Worm (Caenorhabditis elegans) whole organism, L4 larva: Measurements from ENCODE around the gene scl-5.

Experiments used
- D1046.2 ChIP-seq: fragments of 200-800 bp; sonication (Bioruptor generic); IDR thresholded peaks from 2 replicates; pipeline ENCODE4 v1.3.6; 2022; ENCODE audit warnings: missing genetic modification characterization, missing compliant biosample characterization
- F37D6.2 ChIP-seq: sonication (generic microtip); optimal IDR thresholded peaks from 2 replicates; lab custom pipeline; 2016; ENCODE audit warnings: mild to moderate bottlenecking, missing genetic modification characterization, missing compliant biosample characterization
- R02D3.7 ChIP-seq: fragments of 150-350 bp; sonication (generic microtip); optimal IDR thresholded peaks from 3 replicates; lab custom pipeline; 2014; ENCODE audit warnings: missing biosample characterization, missing genetic modification characterization
- T20F7.1 ChIP-seq: fragments of 200-800 bp; sonication (Bioruptor generic); optimal IDR thresholded peaks from 2 replicates; lab custom pipeline; 2018; ENCODE audit warnings: mild to moderate bottlenecking, missing genetic modification characterization, missing compliant biosample characterization
- Y105C5A.15 ChIP-seq: fragments of 200-800 bp; sonication (Bioruptor generic); IDR thresholded peaks from 2 replicates; pipeline ENCODE4 v1.3.6; 2022; ENCODE audit warnings: missing genetic modification characterization, missing compliant biosample characterization
- Y48G9A.11 ChIP-seq: fragments of 200-800 bp; sonication (Bioruptor generic); IDR thresholded peaks from 2 replicates; pipeline ENCODE4 v1.3.6; 2022; ENCODE audit warnings: missing genetic modification reagents, missing genetic modification characterization, missing compliant biosample characterization
- Y75B8A.6 ChIP-seq: fragments of 200-800 bp; sonication (Bioruptor generic); IDR thresholded peaks from 2 replicates; pipeline ENCODE4 v1.3.6; 2022; ENCODE audit warnings: missing genetic modification reagents, missing genetic modification characterization, missing compliant biosample characterization
- aha-1 ChIP-seq: fragments of 150-350 bp; peaks from one replicate; lab custom pipeline; 2014; ENCODE audit warnings: missing biosample characterization, missing genetic modification characterization
- ama-1 ChIP-seq: fragments of 150-350 bp; optimal IDR thresholded peaks from 2 replicates; lab custom pipeline; 2014; ENCODE audit warnings: inconsistent platforms, mixed read lengths
- ceh-20 ChIP-seq: fragments of 200-800 bp; sonication (Bioruptor generic); IDR thresholded peaks from 2 replicates; pipeline ENCODE4 v1.3.6; 2022; ENCODE audit warnings: missing genetic modification reagents, missing genetic modification characterization, missing compliant biosample characterization
- ceh-28 ChIP-seq: fragments of 150-350 bp; optimal IDR thresholded peaks from 2 replicates; lab custom pipeline; 2014; ENCODE audit warnings: missing biosample characterization, missing genetic modification reagents, missing genetic modification characterization
- ceh-44 ChIP-seq: fragments of 200-800 bp; sonication (Bioruptor generic); IDR thresholded peaks from 2 replicates; pipeline ENCODE4 v1.3.6; 2022; ENCODE audit warnings: missing genetic modification reagents, missing genetic modification characterization, missing compliant biosample characterization
- ctbp-1 ChIP-seq: fragments of 200-800 bp; sonication (Bioruptor generic); IDR thresholded peaks from 2 replicates; pipeline ENCODE4 v1.3.6; 2022; ENCODE audit warnings: missing genetic modification reagents, missing genetic modification characterization, missing compliant biosample characterization
- daf-16 ChIP-seq, 3 experiments: sonication (generic microtip); optimal IDR thresholded peaks; 2 replicates each; lab custom pipeline; 2016 to 2017; ENCODE audit warnings: missing genetic modification characterization in 3 of 3, missing genetic modification reagents in 3 of 3, mild to moderate bottlenecking in 2 of 3, missing compliant biosample characterization in 2 of 3, missing biosample characterization in 1 of 3, moderate library complexity in 1 of 3
- dmd-6 ChIP-seq: fragments of 200-800 bp; sonication (Bioruptor generic); IDR thresholded peaks from 2 replicates; pipeline ENCODE4 v1.3.6; 2022; ENCODE audit warnings: missing genetic modification reagents, missing genetic modification characterization, missing compliant biosample characterization
- dmd-9 ChIP-seq: fragments of 200-800 bp; sonication (Bioruptor generic); IDR thresholded peaks from 2 replicates; pipeline ENCODE4 v1.3.6; 2022; ENCODE audit warnings: missing genetic modification reagents, missing genetic modification characterization, missing compliant biosample characterization
- dve-1 ChIP-seq: sonication (generic microtip); optimal IDR thresholded peaks from 2 replicates; lab custom pipeline; 2017; ENCODE audit warnings: antibody characterized with exemption, mild to moderate bottlenecking, missing genetic modification characterization, missing compliant biosample characterization; ENCODE audit not compliant: insufficient read depth
- egl-43 ChIP-seq: fragments of 200-800 bp; sonication (Bioruptor generic); IDR thresholded peaks from 2 replicates; pipeline ENCODE4 v1.3.6; 2022; ENCODE audit warnings: missing genetic modification reagents, missing genetic modification characterization, missing compliant biosample characterization
- gei-8 ChIP-seq: fragments of 200-800 bp; sonication (Bioruptor generic); optimal IDR thresholded peaks from 2 replicates; lab custom pipeline; 2018; ENCODE audit warnings: mild to moderate bottlenecking, missing genetic modification characterization, missing compliant biosample characterization
- hlh-11 ChIP-seq: fragments of 200-800 bp; sonication (Bioruptor generic); optimal IDR thresholded peaks from 2 replicates; lab custom pipeline; 2018; ENCODE audit warnings: mild to moderate bottlenecking, missing genetic modification characterization, missing compliant biosample characterization
- jun-1 ChIP-seq: fragments of 150-350 bp; optimal IDR thresholded peaks from 2 replicates; lab custom pipeline; 2014; ENCODE audit warnings: missing biosample characterization, missing genetic modification reagents, missing genetic modification characterization
- lim-7 ChIP-seq: fragments of 200-800 bp; sonication (Bioruptor generic); IDR thresholded peaks from 2 replicates; pipeline ENCODE4 v1.3.6; 2022; ENCODE audit warnings: missing genetic modification characterization, missing compliant biosample characterization
- lin-13 ChIP-seq: fragments of 150-350 bp; optimal IDR thresholded peaks from 2 replicates; lab custom pipeline; 2014; ENCODE audit warnings: missing biosample characterization, missing genetic modification reagents, missing genetic modification characterization
- lin-39 ChIP-seq: fragments of 150-350 bp; optimal IDR thresholded peaks from 2 replicates; lab custom pipeline; 2014; ENCODE audit warnings: missing biosample characterization, missing genetic modification reagents, missing genetic modification characterization
- nhr-10 ChIP-seq: fragments of 150-350 bp; optimal IDR thresholded peaks from 2 replicates; lab custom pipeline; 2014; ENCODE audit warnings: missing biosample characterization, missing genetic modification characterization
- nhr-102 ChIP-seq: sonication (generic microtip); optimal IDR thresholded peaks from 2 replicates; lab custom pipeline; 2016; ENCODE audit warnings: mild to moderate bottlenecking, missing genetic modification characterization, moderate library complexity, missing compliant biosample characterization
- nhr-25 ChIP-seq: sonication (generic microtip); optimal IDR thresholded peaks from 2 replicates; lab custom pipeline; 2017; ENCODE audit warnings: missing genetic modification characterization, mild to moderate bottlenecking, missing compliant biosample characterization, antibody characterized with exemption, moderate library complexity, borderline replicate concordance; ENCODE audit not compliant: insufficient read depth
- nhr-28 ChIP-seq: fragments of 150-350 bp; optimal IDR thresholded peaks from 2 replicates; lab custom pipeline; 2014; ENCODE audit warnings: missing biosample characterization, missing genetic modification characterization
- nhr-41 ChIP-seq: fragments of 200-800 bp; sonication (Bioruptor generic); IDR thresholded peaks from 2 replicates; pipeline ENCODE4 v1.3.6; 2022; ENCODE audit warnings: missing genetic modification reagents, missing genetic modification characterization, missing compliant biosample characterization
- nhr-48 ChIP-seq: sonication (generic microtip); optimal IDR thresholded peaks from 2 replicates; lab custom pipeline; 2016; ENCODE audit warnings: mild to moderate bottlenecking, missing genetic modification characterization, missing compliant biosample characterization
- nhr-76 ChIP-seq: fragments of 150-350 bp; optimal IDR thresholded peaks from 2 replicates; lab custom pipeline; 2014; ENCODE audit warnings: missing biosample characterization, missing genetic modification characterization
- saeg-2 ChIP-seq: fragments of 200-800 bp; sonication (Bioruptor generic); IDR thresholded peaks from 2 replicates; pipeline ENCODE4 v1.3.6; 2022; ENCODE audit warnings: missing genetic modification reagents, missing genetic modification characterization, missing compliant biosample characterization
- sdz-12 ChIP-seq: fragments of 200-800 bp; sonication (Bioruptor generic); optimal IDR thresholded peaks from 2 replicates; lab custom pipeline; 2018; ENCODE audit warnings: mild to moderate bottlenecking, missing genetic modification characterization, missing compliant biosample characterization
- set-16 ChIP-seq: fragments of 200-800 bp; sonication (Bioruptor generic); IDR thresholded peaks from 2 replicates; pipeline ENCODE4 v1.3.6; 2022; ENCODE audit warnings: missing genetic modification reagents, missing genetic modification characterization, missing compliant biosample characterization
- unc-62 ChIP-seq, 3 experiments: fragments of 150-350 bp in 1 of 3; sonication (generic microtip); optimal IDR thresholded peaks in 2 of 3; peaks in 1 of 3; 1 replicate in 1 of 3; 2 replicates in 2 of 3; lab custom pipeline; 2014 to 2017; ENCODE audit warnings: missing biosample characterization in 3 of 3, missing genetic modification characterization in 3 of 3, missing genetic modification reagents in 3 of 3, missing genotype in 1 of 3
- vab-7 ChIP-seq: fragments of 200-800 bp; sonication (Bioruptor generic); IDR thresholded peaks from 2 replicates; pipeline ENCODE4 v1.3.6; 2022; ENCODE audit warnings: missing genetic modification reagents, missing genetic modification characterization, missing compliant biosample characterization
- zfp-2 ChIP-seq: sonication (generic microtip); optimal IDR thresholded peaks from 2 replicates; lab custom pipeline; 2016; ENCODE audit warnings: mild to moderate bottlenecking, missing genetic modification characterization, missing compliant biosample characterization
- zfp-3 ChIP-seq: fragments of 200-800 bp; sonication (Bioruptor generic); conservative IDR thresholded peaks from 2 replicates; pipeline ENCODE4 v1.3.6; 2022; ENCODE audit warnings: missing genetic modification reagents, missing genetic modification characterization, missing compliant biosample characterization
- ztf-7 ChIP-seq: fragments of 150-350 bp; optimal IDR thresholded peaks from 2 replicates; lab custom pipeline; 2014; ENCODE audit warnings: missing biosample characterization, missing genetic modification characterization

Gene scl-5

DNA sequence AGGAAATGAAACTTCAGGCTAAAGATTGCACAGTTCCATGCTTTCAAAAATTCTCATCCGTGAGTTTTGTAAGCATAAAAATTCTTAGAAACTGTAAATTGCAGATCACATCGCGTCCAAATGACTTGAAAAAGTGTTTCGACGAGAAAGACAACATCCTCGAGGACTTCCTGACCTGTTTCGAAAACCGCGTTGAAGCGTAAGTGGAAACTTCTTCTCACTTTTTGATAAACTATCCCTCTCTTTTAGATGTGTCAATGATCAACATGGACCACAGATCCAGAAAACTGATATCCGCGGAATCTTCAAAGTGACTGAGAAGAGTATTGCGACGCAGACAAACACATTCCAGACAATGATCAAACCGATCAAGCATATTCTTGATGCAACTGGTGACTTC lies 17.0 kb downstream of the scl-5 start:
- TF ChIP-seq jun-1 (tag; lab: Kevin White, UChicago) (no peak), nhr-28 (tag; lab: Kevin White, UChicago) (no peak), F37D6.2 (tag; lab: Kevin White, UChicago) (no peak), nhr-25 (tag; lab: Kevin White, UChicago) (peak; percentile 8), nhr-76 (tag; lab: Kevin White, UChicago) (no peak), unc-62 (GFP tag; optimal IDR thresholded peaks at IDR 0.05 in 1 of 2; lab: Kevin White, UChicago) (peak in 1 of 2 experiments; percentile 94), unc-62 (tag; optimal IDR thresholded peaks at IDR 0.05; lab: Kevin White, UChicago) (no peak), aha-1 (peak; percentile 9), T20F7.1 (GFP tag; lab: Kevin White, UChicago) (no peak), vab-7 (no peak)

DNA sequence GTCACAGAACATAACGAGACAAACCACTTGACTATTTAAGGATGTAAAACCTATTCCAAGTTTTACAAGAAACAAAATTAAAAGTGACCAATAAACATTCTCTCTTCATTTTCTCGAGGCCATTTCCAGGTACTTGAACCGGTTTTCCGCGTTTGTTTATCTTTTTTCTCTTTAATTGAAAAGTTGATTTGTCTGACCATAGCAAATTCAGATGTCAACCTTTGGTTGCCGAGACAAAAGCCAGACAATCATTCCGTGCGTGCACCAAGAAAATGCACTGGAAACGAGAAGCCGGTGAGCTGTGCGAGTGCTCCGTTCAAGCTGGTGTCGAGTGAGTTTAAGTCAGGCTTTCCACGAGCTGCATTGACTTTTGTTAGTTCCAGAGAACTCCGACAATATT lies 18.3 kb downstream of the scl-5 start:
- TF ChIP-seq ceh-20 (GFP tag; lab: Robert Waterston, UW) = 0 out of 2 replicates have a peak, but pooled peaks have one; percentile 21
- TF ChIP-seq D1046.2 = 0 out of 2 replicates have a peak, but pooled peaks have one; percentile 17
- TF ChIP-seq lin-13 = no peak
- TF ChIP-seq ama-1 (lab: Kevin White, UChicago) = peak; percentile 39
- 0 out of 2 replicates have a peak, but pooled peaks have one; percentile 40 for TF ChIP-seq egl-43 (GFP tag; lab: Robert Waterston, UW)
- peak in 1 of 2 experiments; percentile 98 for TF ChIP-seq unc-62 (GFP tag; optimal IDR thresholded peaks at IDR 0.05 in 1 of 2; lab: Kevin White, UChicago)
- no peak for TF ChIP-seq unc-62 (tag; optimal IDR thresholded peaks at IDR 0.05; lab: Kevin White, UChicago)
- TF ChIP-seq ctbp-1 (GFP tag; lab: Robert Waterston, UW) = 0 out of 2 replicates have a peak, but pooled peaks have one; percentile 31
- TF ChIP-seq lin-39 = no peak

DNA sequence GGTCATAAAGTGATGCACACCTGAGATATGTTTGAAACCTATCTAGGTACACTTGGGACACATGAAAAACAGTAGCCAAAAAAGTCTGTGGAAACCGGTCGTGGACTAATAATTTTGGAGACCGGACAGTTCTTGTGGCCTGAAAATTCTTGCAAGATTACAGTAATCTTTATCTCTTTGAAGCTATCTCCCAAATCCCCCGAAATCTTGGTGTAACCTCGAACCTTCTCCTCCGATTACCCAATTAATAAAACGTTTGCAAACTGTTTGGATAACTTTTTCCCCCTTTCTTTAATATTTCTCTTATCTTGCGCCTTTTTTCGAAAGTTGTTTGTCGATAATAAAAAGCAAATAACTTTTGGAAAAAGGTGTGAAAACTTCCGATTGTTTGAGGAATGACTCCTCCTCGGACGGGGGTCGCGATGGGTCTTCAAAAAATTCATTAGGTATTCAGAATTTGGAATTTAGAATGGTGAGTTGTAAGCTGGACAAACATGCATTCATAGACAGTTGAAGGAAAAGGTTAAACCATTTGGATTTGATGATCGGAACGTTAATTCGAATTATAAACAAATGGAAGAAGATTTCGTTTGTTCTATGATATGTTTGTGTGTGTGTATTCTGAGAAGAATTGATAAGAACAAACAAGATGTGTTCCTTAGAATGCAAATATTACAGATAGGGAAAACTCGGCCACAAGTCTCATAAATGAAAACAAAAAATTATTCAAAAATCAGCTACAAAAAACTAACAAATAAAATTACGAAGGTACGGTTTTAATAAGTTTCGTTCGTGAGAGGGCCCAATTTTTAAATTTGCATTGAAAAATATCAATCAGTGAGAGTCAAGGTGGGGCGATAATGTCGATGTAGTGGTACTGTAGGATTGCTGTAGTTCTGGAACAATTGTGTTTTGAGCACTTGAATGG lies 19.3 kb downstream of the scl-5 start:
- TF ChIP-seq lin-13 (no peak), ceh-20 (GFP tag; lab: Robert Waterston, UW) (peak; percentile 41; the same call in 1 of the 2 replicates), dmd-9 (GFP tag; lab: Robert Waterston, UW) (0 out of 2 replicates have a peak, but pooled peaks have one; percentile 17), nhr-41 (GFP tag; lab: Robert Waterston, UW) (no peak), lim-7 (GFP tag; lab: Robert Waterston, UW) (0 out of 2 replicates have a peak, but pooled peaks have one; percentile 38), nhr-48 (peak; percentile 1), nhr-28 (tag; lab: Kevin White, UChicago) (no peak), nhr-25 (tag; lab: Kevin White, UChicago) (peak; percentile 81), dve-1 (tag; lab: Kevin White, UChicago) (peak; percentile 39), unc-62 (GFP tag; optimal IDR thresholded peaks at IDR 0.05 in 1 of 2; lab: Kevin White, UChicago) (peak in 1 of 2 experiments; percentile 86), unc-62 (tag; optimal IDR thresholded peaks at IDR 0.05; lab: Kevin White, UChicago) (no peak), zfp-2 (tag; lab: Kevin White, UChicago) (no peak), dmd-6 (GFP tag; lab: Robert Waterston, UW) (0 out of 2 replicates have a peak, but pooled peaks have one; percentile 18), aha-1 (peak; percentile 85), zfp-3 (GFP tag; lab: Robert Waterston, UW) (peak; percentile 51; the same call in 1 of the 2 replicates)

DNA sequence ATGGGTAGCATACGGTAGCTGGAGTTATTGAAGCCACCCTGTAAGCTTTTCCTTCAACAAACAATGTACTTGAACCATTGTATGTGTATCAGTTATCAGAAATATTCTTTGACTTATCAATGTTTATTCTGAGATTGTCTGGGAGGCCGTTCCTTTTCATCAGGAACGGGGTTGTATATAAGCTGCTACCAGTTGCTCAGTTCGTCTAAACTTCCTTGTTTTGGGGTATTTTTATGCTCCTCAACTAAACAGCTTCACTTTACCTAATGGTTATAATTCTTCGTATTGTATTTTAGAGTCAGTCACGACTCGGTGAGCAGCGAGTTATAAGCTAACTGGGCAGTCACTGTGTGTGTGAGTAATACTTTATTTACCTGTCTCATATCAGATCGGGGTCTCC lies 21.9 kb downstream of the scl-5 start:
- no peak for TF ChIP-seq nhr-102
- TF ChIP-seq Y105C5A.15 (GFP tag; lab: Robert Waterston, UW) = no peak
- peak in 1 of 2 experiments; percentile 91 for TF ChIP-seq unc-62 (GFP tag; optimal IDR thresholded peaks at IDR 0.05 in 1 of 2; lab: Kevin White, UChicago)
- no peak for TF ChIP-seq unc-62 (tag; optimal IDR thresholded peaks at IDR 0.05; lab: Kevin White, UChicago)
- TF ChIP-seq Y48G9A.11 (GFP tag; lab: Robert Waterston, UW) = no peak

DNA sequence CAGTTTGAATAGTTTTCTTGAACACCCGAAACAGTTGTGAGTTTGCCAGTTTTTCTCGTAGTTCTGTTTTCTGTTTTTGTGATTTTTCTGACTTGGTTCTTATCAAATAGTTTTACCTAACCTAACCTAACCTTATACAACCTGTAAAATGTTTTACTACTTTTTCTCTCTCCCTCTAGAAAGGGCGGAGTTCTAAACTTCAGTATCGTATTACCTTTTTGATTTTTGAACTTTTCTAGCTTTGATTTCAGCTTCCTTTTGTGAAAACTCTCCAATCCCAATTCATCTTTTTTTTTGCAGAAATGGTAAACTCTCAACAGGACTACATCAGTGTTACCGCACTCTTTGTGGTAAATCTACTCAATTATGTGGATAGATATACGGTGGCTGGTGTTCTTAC lies 22.9 kb downstream of the scl-5 start, which contains the start of gene spin-2:
Gene spin-2 (plus strand): TSS at position 301 of the 400 bp plus-strand sequence.
- TF ChIP-seq Y75B8A.6 (GFP tag; lab: Robert Waterston, UW) = no peak
- TF ChIP-seq gei-8 (GFP tag; lab: Kevin White, UChicago) = no peak
- no peak for TF ChIP-seq R02D3.7 (tag; lab: Kevin White, UChicago)
- TF ChIP-seq ceh-44 (GFP tag; lab: Robert Waterston, UW) = no peak
- no peak for TF ChIP-seq daf-16 (GFP tag; optimal IDR thresholded peaks at IDR 0.05; lab: Kevin White, UChicago)
- no peak for TF ChIP-seq daf-16 (tag; optimal IDR thresholded peaks at IDR 0.05; lab: Kevin White, UChicago)
- TF ChIP-seq sdz-12 (GFP tag; lab: Kevin White, UChicago) = no peak
- no peak for TF ChIP-seq hlh-11 (tag; lab: Kevin White, UChicago)
- TF ChIP-seq saeg-2 (GFP tag; lab: Robert Waterston, UW) = no peak
- TF ChIP-seq nhr-10 (tag; lab: Kevin White, UChicago) = no peak
- no peak for TF ChIP-seq set-16
- TF ChIP-seq ceh-28 (tag; lab: Kevin White, UChicago) = no peak
- no peak for TF ChIP-seq ztf-7 (tag; lab: Kevin White, UChicago)
- no peak for TF ChIP-seq dmd-6 (GFP tag; lab: Robert Waterston, UW)
- no peak for TF ChIP-seq nhr-102
